Worm (Caenorhabditis elegans): Measurements from ENCODE around the gene Y48D7A.1.

DNA sequence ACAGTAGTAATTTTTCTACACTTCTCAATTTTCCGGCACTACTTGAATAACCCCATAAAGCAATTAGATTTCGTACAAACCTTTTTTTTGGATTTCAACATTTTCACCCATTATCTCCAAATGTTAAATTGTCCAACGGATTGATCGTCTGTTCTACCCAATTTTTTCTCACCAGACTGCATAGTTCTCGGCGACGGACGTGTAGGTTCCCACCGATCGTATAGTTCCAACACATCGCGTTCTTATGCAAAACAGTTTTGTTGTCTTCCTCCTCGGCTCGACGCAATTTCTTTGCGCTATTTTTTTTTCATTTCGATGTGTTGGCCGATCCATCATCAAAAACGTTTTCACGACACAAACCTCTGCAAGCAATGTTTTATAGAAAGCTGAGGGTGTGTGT lies 5.6 kb upstream of the Y48D7A.1 start, which contains the start of gene Y41G9A.6:
- TF ChIP-seq ama-1 (optimal IDR thresholded peaks at IDR 0.05) (no peak), scrt-1 (GFP tag; IDR thresholded peaks at IDR 0.05) (no peak), hnd-1 (tag; optimal IDR thresholded peaks at IDR 0.05) (no peak), B0310.2 (tag; optimal IDR thresholded peaks at IDR 0.05) (no peak), ceh-13 (GFP tag; optimal IDR thresholded peaks at IDR 0.05) (no peak), tbx-11 (GFP tag; IDR thresholded peaks at IDR 0.05) (no peak), aly-1 (tag; optimal IDR thresholded peaks at IDR 0.05) (no peak), sea-1 (GFP tag; conservative IDR thresholded peaks at IDR 0.05) (no peak), tra-4 (tag; optimal IDR thresholded peaks at IDR 0.05) (no peak), hmbx-1 (tag; optimal IDR thresholded peaks at IDR 0.05) (no peak), ets-7 (tag; optimal IDR thresholded peaks at IDR 0.05) (no peak), hmg-4 (GFP tag; optimal IDR thresholded peaks at IDR 0.05) (no peak), tbx-37 (GFP tag; conservative IDR thresholded peaks at IDR 0.05) (no peak), pes-1 (GFP tag; IDR thresholded peaks at IDR 0.05) (no peak)

Measured in whole organism, early embryonic.